Worm (Caenorhabditis elegans) whole organism, L1 larva: ENCODE results near the gene tag-234.
A peak's percentile ranks its signal among the peaks of the same experiment; 100 is the strongest.

Experiments used
- C34B4.2 ChIP-seq: sonication (generic microtip); optimal IDR thresholded peaks from 2 replicates; lab custom pipeline; 2017; ENCODE audit warnings: mild to moderate bottlenecking, missing genetic modification characterization, missing compliant biosample characterization
- aly-2 ChIP-seq: fragments of 150-350 bp; optimal IDR thresholded peaks from 2 replicates; lab custom pipeline; 2014; ENCODE audit warnings: missing biosample characterization, missing genetic modification characterization
- blmp-1 ChIP-seq: fragments of 150-350 bp; optimal IDR thresholded peaks from 2 replicates; lab custom pipeline; 2014; ENCODE audit warnings: missing biosample characterization, missing genetic modification characterization
- dpl-1 ChIP-seq, 3 experiments: fragments of 150-350 bp in 2 of 3; sonication (generic microtip) in 1 of 3; optimal IDR thresholded peaks; 2 replicates each; lab custom pipeline; 2014 to 2017; ENCODE audit warnings: missing biosample characterization in 3 of 3, missing genetic modification characterization in 3 of 3, missing genetic modification reagents in 3 of 3
- dsc-1 ChIP-seq: sonication (generic microtip); optimal IDR thresholded peaks from 2 replicates; lab custom pipeline; 2016; ENCODE audit warnings: mild to moderate bottlenecking, missing genetic modification characterization, missing compliant biosample characterization
- efl-1 ChIP-seq, 4 experiments: fragments of 150-350 bp; optimal IDR thresholded peaks in 3 of 4; peaks in 1 of 4; 1 replicate in 1 of 4; 2 replicates in 3 of 4; lab custom pipeline; 2014; ENCODE audit warnings: missing biosample characterization in 2 of 4, missing genetic modification characterization in 2 of 4, missing genetic modification reagents in 2 of 4
- egl-13 ChIP-seq: sonication (generic microtip); optimal IDR thresholded peaks from 2 replicates; lab custom pipeline; 2016; ENCODE audit warnings: missing genotype, missing genetic modification reagents, missing genetic modification characterization, missing compliant biosample characterization
- elt-2 ChIP-seq: sonication (generic microtip); optimal IDR thresholded peaks from 2 replicates; lab custom pipeline; 2016; ENCODE audit warnings: missing genetic modification characterization, mild to moderate bottlenecking, inconsistent platforms, missing compliant biosample characterization, missing genetic modification reagents
- irx-1 ChIP-seq: sonication (generic microtip); optimal IDR thresholded peaks from 2 replicates; lab custom pipeline; 2016; ENCODE audit warnings: missing genetic modification characterization, missing compliant biosample characterization
- jun-1 ChIP-seq: fragments of 150-350 bp; optimal IDR thresholded peaks from 2 replicates; lab custom pipeline; 2014; ENCODE audit warnings: missing biosample characterization, missing genetic modification reagents, missing genetic modification characterization
- lin-14 ChIP-seq: fragments of 200-800 bp; sonication (Bioruptor generic); optimal IDR thresholded peaks from 2 replicates; lab custom pipeline; 2018; ENCODE audit warnings: mild to moderate bottlenecking, missing genetic modification characterization, moderate library complexity, missing compliant biosample characterization
- lin-15B ChIP-seq: fragments of 150-350 bp; sonication (generic microtip); optimal IDR thresholded peaks from 3 replicates; lab custom pipeline; 2014; ENCODE audit warnings: missing biosample characterization, missing genetic modification characterization
- lin-39 ChIP-seq: fragments of 150-350 bp; optimal IDR thresholded peaks from 2 replicates; lab custom pipeline; 2014; ENCODE audit warnings: missing biosample characterization, missing genetic modification reagents, missing genetic modification characterization
- lsy-2 ChIP-seq, 2 experiments: fragments of 150-350 bp; optimal IDR thresholded peaks; 2 replicates each; lab custom pipeline; 2014; ENCODE audit warnings: missing biosample characterization in 2 of 2, missing genetic modification characterization in 2 of 2
- mab-9 ChIP-seq: fragments of 200-800 bp; sonication (Bioruptor generic); IDR thresholded peaks from 2 replicates; pipeline ENCODE4 v1.3.6; 2022; ENCODE audit warnings: missing genetic modification reagents, missing genetic modification characterization, missing compliant biosample characterization
- nhr-19 ChIP-seq: fragments of 200-800 bp; sonication (Bioruptor generic); conservative IDR thresholded peaks from 2 replicates; pipeline ENCODE4 v1.3.6; 2022; ENCODE audit warnings: missing genetic modification characterization, missing compliant biosample characterization
- nhr-76 ChIP-seq: sonication (generic microtip); optimal IDR thresholded peaks from 2 replicates; lab custom pipeline; 2017; ENCODE audit warnings: missing biosample characterization, missing genetic modification characterization
- nhr-84 ChIP-seq: sonication (generic microtip); optimal IDR thresholded peaks from 2 replicates; lab custom pipeline; 2017; ENCODE audit warnings: missing biosample characterization, missing genetic modification characterization
- nhr-85 ChIP-seq: sonication (generic microtip); peaks from one replicate; lab custom pipeline; 2016; ENCODE audit warnings: missing genetic modification characterization, inconsistent platforms, missing compliant biosample characterization
- rnt-1 ChIP-seq: sonication (generic microtip); optimal IDR thresholded peaks from 2 replicates; lab custom pipeline; 2016; ENCODE audit warnings: mild to moderate bottlenecking, missing genetic modification characterization, moderate library complexity, missing compliant biosample characterization
- snpc-4 ChIP-seq: fragments of 150-350 bp; optimal IDR thresholded peaks from 2 replicates; lab custom pipeline; 2014; ENCODE audit warnings: missing biosample characterization, missing genetic modification characterization
- snu-23 ChIP-seq: sonication (generic microtip); optimal IDR thresholded peaks from 2 replicates; lab custom pipeline; 2016; ENCODE audit warnings: missing genetic modification characterization, missing compliant biosample characterization
- sup-37 ChIP-seq: fragments of 200-800 bp; sonication (Bioruptor generic); optimal IDR thresholded peaks from 2 replicates; lab custom pipeline; 2018; ENCODE audit warnings: mild to moderate bottlenecking, missing genetic modification characterization, missing compliant biosample characterization
- tbx-2 ChIP-seq: sonication (generic microtip); optimal IDR thresholded peaks from 2 replicates; lab custom pipeline; 2016; ENCODE audit warnings: missing genetic modification characterization, missing compliant biosample characterization
- tlp-1 ChIP-seq: fragments of 150-350 bp; optimal IDR thresholded peaks from 2 replicates; lab custom pipeline; 2014; ENCODE audit warnings: missing biosample characterization, missing genetic modification characterization
- unc-130 ChIP-seq: fragments of 150-350 bp; optimal IDR thresholded peaks from 2 replicates; lab custom pipeline; 2017; ENCODE audit warnings: missing biosample characterization, missing genetic modification characterization, inconsistent platforms
- unc-62 ChIP-seq: fragments of 150-350 bp; optimal IDR thresholded peaks from 2 replicates; lab custom pipeline; 2014; ENCODE audit warnings: missing biosample characterization, missing genetic modification reagents, missing genetic modification characterization
- unc-86 ChIP-seq: sonication (generic microtip); optimal IDR thresholded peaks from 2 replicates; lab custom pipeline; 2016; ENCODE audit warnings: missing genetic modification characterization, missing compliant biosample characterization
- ztf-11 ChIP-seq, 2 experiments: sonication (generic microtip); optimal IDR thresholded peaks; 2 replicates each; lab custom pipeline; 2016 to 2017; ENCODE audit warnings: missing genetic modification characterization in 2 of 2, missing biosample characterization in 1 of 2, missing compliant biosample characterization in 1 of 2

The tag-234 gene

DNA sequence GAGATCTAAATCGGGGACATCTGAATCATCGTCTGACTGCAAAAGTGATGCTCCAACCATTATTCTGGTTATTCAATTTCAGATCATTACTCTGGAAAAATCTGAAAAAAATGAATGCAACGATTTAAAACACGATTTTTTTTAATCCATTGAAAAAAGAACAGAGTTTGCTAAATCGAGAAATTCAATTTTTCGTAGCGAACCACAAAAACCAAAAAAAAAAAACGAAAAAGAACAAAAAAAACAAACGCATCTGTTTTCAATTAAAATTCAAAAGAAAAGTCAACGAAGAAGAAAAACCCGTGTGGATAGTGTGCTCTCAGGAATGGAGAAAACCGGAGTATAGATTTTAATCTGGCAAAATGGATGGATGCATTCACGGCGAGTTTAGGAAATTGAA is 5.7 kb upstream of the tag-234 start, which contains the start of gene F55C12.4:
Gene F55C12.4, minus strand, starts transcription at position 101 of the 400 bp plus-strand sequence.
- TF ChIP-seq jun-1 (tag; lab: Kevin White, UChicago) (no peak), lin-14 (GFP tag; lab: Kevin White, UChicago) (peak; percentile 33)

DNA sequence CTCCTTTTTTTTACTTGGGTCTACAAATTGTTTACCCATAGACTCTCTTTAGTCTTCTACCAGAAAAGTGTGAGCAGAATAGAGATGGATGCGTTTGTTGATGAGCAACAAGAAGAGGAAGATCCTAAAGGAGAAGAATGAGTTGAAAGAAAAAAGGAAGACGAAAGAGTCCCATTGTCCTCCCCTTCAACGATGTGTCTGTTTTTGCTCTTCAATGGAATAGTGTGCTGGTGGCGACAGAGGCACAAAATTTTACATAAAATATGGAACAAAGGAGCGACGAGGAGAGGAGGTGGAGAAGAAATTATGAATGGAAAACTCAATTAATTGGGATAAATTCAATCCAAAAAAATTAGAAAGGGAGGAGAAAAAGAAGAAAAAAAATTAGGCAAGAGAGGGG is 3.4 kb upstream of the tag-234 start:
- TF ChIP-seq nhr-19 (GFP tag; lab: Robert Waterston, UW) (no peak), unc-130 (no peak), snu-23 (GFP tag; lab: Kevin White, UChicago) (no peak), lin-14 (GFP tag; lab: Kevin White, UChicago) (peak; percentile 49), unc-86 (tag; lab: Kevin White, UChicago) (no peak)

ce11 chrII:5865405-5866308 is 1.7 kb downstream of the tag-234 start, which contains the start of gene F55C12.19:
Gene F55C12.19 (plus strand): TSS chrII:5866139.
- TF ChIP-seq elt-2 (tag; lab: Kevin White, UChicago) (peak; percentile 47), snu-23 (GFP tag; lab: Kevin White, UChicago) (no peak)

DNA sequence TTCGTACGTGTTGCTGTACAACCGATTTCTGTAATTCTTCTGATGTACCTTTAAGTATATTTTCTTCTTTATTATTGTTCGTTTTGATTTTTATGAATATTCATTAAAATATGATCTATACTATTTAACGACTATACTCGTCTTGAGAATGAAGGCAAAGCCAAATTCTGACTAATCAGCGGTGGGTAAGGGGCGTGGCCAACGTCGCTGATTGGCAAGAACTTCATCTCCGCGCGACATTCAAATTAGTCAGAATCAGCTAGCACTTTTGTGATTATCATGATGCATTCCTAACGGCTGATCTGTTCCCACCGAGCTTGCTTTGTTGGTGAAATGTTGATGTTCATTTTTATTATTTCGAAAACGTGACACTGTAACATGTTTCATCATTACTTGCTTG is 2.9 kb downstream of the tag-234 start:
- TF ChIP-seq rnt-1 = no peak
- TF ChIP-seq unc-62 (GFP tag; lab: Kevin White, UChicago) = no peak
- no peak for TF ChIP-seq lin-15B (tag; lab: Kevin White, UChicago)
- TF ChIP-seq nhr-84 = no peak
- no peak for TF ChIP-seq tbx-2
- no peak for TF ChIP-seq tlp-1 (tag; lab: Kevin White, UChicago)
- TF ChIP-seq dpl-1 (GFP tag; optimal IDR thresholded peaks at IDR 0.05; lab: Kevin White, UChicago) = peak in 1 of 3 experiments; percentile 20
- TF ChIP-seq mab-9 = no peak
- TF ChIP-seq snu-23 (GFP tag; lab: Kevin White, UChicago) = no peak
- no peak for TF ChIP-seq C34B4.2 (tag; lab: Kevin White, UChicago)
- TF ChIP-seq efl-1 (optimal IDR thresholded peaks at IDR 0.05; lab: Kevin White, UChicago) = no peak
- peak in 1 of 2 experiments; percentile 40 for TF ChIP-seq efl-1 (GFP tag; optimal IDR thresholded peaks at IDR 0.05 in 1 of 2; lab: Kevin White, UChicago)
- TF ChIP-seq lin-39 = no peak
- TF ChIP-seq aly-2 = no peak
- no peak for TF ChIP-seq irx-1
- TF ChIP-seq nhr-19 (GFP tag; lab: Robert Waterston, UW) = no peak
- TF ChIP-seq snpc-4 (tag; lab: Kevin White, UChicago) = no peak
- no peak for TF ChIP-seq egl-13 (tag; lab: Kevin White, UChicago)
- TF ChIP-seq blmp-1 = no peak
- TF ChIP-seq, all 84 proteins: peak for 2

DNA sequence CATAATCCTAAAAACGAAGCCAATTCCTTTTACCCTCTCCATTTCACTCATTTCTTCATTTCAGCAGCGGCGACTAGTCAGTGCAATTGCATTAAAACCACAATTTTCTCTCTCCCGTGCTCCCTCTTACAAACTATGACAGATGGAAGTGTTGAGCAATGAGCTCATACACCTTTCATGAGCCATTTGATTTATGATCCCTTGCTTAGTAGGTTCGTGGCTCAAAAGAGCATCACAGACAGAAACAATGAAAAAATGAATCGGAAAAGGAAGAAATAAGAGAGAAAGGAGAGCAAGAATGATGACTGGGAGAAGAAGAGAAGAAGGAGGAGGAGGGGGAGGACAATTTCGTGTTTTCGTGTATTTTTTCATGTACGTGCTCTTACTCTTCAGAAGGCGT is 7.5 kb downstream of the tag-234 start:
- TF ChIP-seq lin-14 (GFP tag; lab: Kevin White, UChicago) (peak; percentile 48), dsc-1 (tag; lab: Kevin White, UChicago) (peak; percentile 48), lsy-2 (tag; optimal IDR thresholded peaks at IDR 0.05; lab: Kevin White, UChicago) (peak in 1 of 2 experiments; percentile 15), mab-9 (no peak), nhr-85 (tag; lab: Kevin White, UChicago) (peak; percentile 39)

ce11 chrII:5872414-5872813 is 8.4 kb downstream of the tag-234 start:
- TF ChIP-seq ztf-11 (tag; optimal IDR thresholded peaks at IDR 0.05; lab: Kevin White, UChicago) (no peak), lin-39 (no peak), nhr-76 (tag; lab: Kevin White, UChicago) (no peak), sup-37 (GFP tag; lab: Kevin White, UChicago) (no peak), elt-2 (tag; lab: Kevin White, UChicago) (peak; percentile 51)
